Worm (Caenorhabditis elegans) whole organism, young adult: ENCODE measurements around the gene kel-1.

Experiments
- dpl-1 ChIP-seq: fragments of 150-350 bp; optimal IDR thresholded peaks from 2 replicates; lab custom pipeline; 2014; ENCODE audit warnings: missing biosample characterization, missing genetic modification reagents, missing genetic modification characterization
- nfyb-1 ChIP-seq: fragments of 200-800 bp; sonication (Bioruptor generic); IDR thresholded peaks from 2 replicates; pipeline ENCODE4 v1.3.6; 2022; ENCODE audit warnings: missing genetic modification reagents, missing genetic modification characterization, missing compliant biosample characterization
- nhr-90 ChIP-seq: sonication (generic microtip); optimal IDR thresholded peaks from 2 replicates; lab custom pipeline; 2016; ENCODE audit warnings: missing genotype, mild to moderate bottlenecking, missing genetic modification characterization, missing compliant biosample characterization
- unc-130 ChIP-seq: sonication (generic microtip); optimal IDR thresholded peaks from 2 replicates; lab custom pipeline; 2016; ENCODE audit warnings: missing genetic modification reagents, missing genetic modification characterization, missing compliant biosample characterization

DNA sequence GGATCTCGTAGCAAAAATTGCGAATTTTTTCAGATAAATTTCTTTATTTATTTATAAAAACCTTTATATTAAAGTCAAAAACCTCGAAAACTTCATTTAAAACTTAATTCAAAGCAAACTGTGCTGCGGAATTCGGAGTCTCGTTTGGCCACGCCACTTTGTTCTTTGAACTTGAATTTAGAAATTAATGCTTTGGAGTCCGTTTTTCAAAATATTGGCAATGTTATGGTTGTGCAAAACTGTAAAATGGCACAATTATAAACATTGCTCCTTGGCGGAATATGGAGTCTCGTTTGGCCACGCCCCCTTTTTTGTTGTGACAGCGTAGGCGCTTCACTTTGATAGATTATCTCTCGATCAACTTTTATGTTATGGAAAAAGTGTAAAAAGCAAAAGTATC lies 30.8 kb downstream of the kel-1 start:
- TF ChIP-seq nfyb-1 (GFP tag; lab: Robert Waterston, UW): no peak
- TF ChIP-seq nhr-90 (tag; lab: Kevin White, UChicago): no peak
- no peak for TF ChIP-seq unc-130 (GFP tag; lab: Kevin White, UChicago)
- TF ChIP-seq dpl-1 (GFP tag; lab: Kevin White, UChicago): no peak
